Fruit fly (Drosophila melanogaster) whole organism, embryonic: Measurements from ENCODE around the gene CG42540.

Source experiments
- C15 ChIP-seq: fragments of 200-800 bp; sonication (Bioruptor generic); IDR thresholded peaks from 3 replicates; pipeline ENCODE4 v1.3.6; 2022; ENCODE audit warnings: missing biosample characterization, missing genetic modification characterization
- CG10147 ChIP-seq: fragments of 200-800 bp; sonication (Bioruptor generic); optimal IDR thresholded peaks from 2 replicates; lab custom pipeline; 2019; ENCODE audit warnings: missing biosample characterization, mild to moderate bottlenecking, missing genetic modification characterization, moderate library complexity
- CG10267 ChIP-seq: fragments of 200-800 bp; sonication (Bioruptor generic); optimal IDR thresholded peaks from 2 replicates; lab custom pipeline; 2018; ENCODE audit warnings: missing biosample characterization, mild to moderate bottlenecking, missing genetic modification characterization, moderate library complexity
- CG10274 ChIP-seq: fragments of 200-800 bp; sonication (Bioruptor generic); optimal IDR thresholded peaks from 3 replicates; lab custom pipeline; 2017; ENCODE audit warnings: missing biosample characterization, mild to moderate bottlenecking, missing genetic modification characterization
- CG1233 ChIP-seq: fragments of 200-800 bp; sonication (Bioruptor generic); optimal IDR thresholded peaks from 4 replicates; lab custom pipeline; 2018; ENCODE audit warnings: missing biosample characterization, mild to moderate bottlenecking, missing genetic modification characterization
- CG15269 ChIP-seq: fragments of 200-800 bp; sonication (Bioruptor generic); optimal IDR thresholded peaks from 2 replicates; lab custom pipeline; 2018; ENCODE audit warnings: missing biosample characterization, mild to moderate bottlenecking, missing genetic modification characterization, moderate library complexity
- CG18011 ChIP-seq: fragments of 200-800 bp; sonication (Bioruptor generic); optimal IDR thresholded peaks from 2 replicates; lab custom pipeline; 2017; ENCODE audit warnings: missing biosample characterization, missing genetic modification characterization, mild to moderate bottlenecking, moderate library complexity, missing genotype
- CG31224 ChIP-seq: fragments of 200-800 bp; sonication (Bioruptor generic); IDR thresholded peaks from 2 replicates; pipeline ENCODE4 v1.3.6; 2022; ENCODE audit warnings: missing biosample characterization, missing genetic modification characterization
- CG31365 ChIP-seq: fragments of 200-800 bp; sonication (Bioruptor generic); optimal IDR thresholded peaks from 2 replicates; lab custom pipeline; 2018; ENCODE audit warnings: missing biosample characterization, mild to moderate bottlenecking, missing genetic modification characterization
- CG3726 ChIP-seq: fragments of 200-800 bp; sonication (Bioruptor generic); IDR thresholded peaks from 3 replicates; pipeline ENCODE4, ENCODE4 v1.3.6; 2022; ENCODE audit warnings: missing biosample characterization, missing genetic modification characterization
- CG7987 ChIP-seq: fragments of 200-800 bp; sonication (Bioruptor generic); optimal IDR thresholded peaks from 2 replicates; lab custom pipeline; 2018; ENCODE audit warnings: missing biosample characterization, mild to moderate bottlenecking, missing genetic modification characterization, moderate library complexity
- CG8944 ChIP-seq: fragments of 200-800 bp; sonication (Bioruptor generic); optimal IDR thresholded peaks from 3 replicates; lab custom pipeline; 2016; ENCODE audit warnings: missing biosample characterization, missing genetic modification characterization
- CG9797 ChIP-seq: fragments of 200-800 bp; sonication (Bioruptor generic); optimal IDR thresholded peaks from 3 replicates; lab custom pipeline; 2018; ENCODE audit warnings: missing biosample characterization, mild to moderate bottlenecking, missing genetic modification characterization
- CG9876 ChIP-seq: fragments of 200-800 bp; sonication (Bioruptor generic); optimal IDR thresholded peaks from 2 replicates; lab custom pipeline; 2016; ENCODE audit warnings: missing biosample characterization, missing genetic modification characterization
- Doc2 ChIP-seq: fragments of 200-800 bp; sonication (Bioruptor generic); IDR thresholded peaks from 2 replicates; pipeline ENCODE4 v1.3.6; 2022; ENCODE audit warnings: missing biosample characterization, missing genetic modification characterization
- Ets65A ChIP-seq: fragments of 200-800 bp; sonication (Bioruptor generic); peaks from one replicate; lab custom pipeline; 2016; ENCODE audit warnings: missing biosample characterization, missing genetic modification characterization
- Gsc ChIP-seq: fragments of 200-800 bp; sonication (Bioruptor generic); IDR thresholded peaks from 2 replicates; pipeline ENCODE4 v1.3.6; 2022; ENCODE audit warnings: missing biosample characterization, missing genetic modification characterization
- HLH54F ChIP-seq: fragments of 200-800 bp; sonication (Bioruptor generic); optimal IDR thresholded peaks from 3 replicates; lab custom pipeline; 2016; ENCODE audit warnings: missing biosample characterization, missing genetic modification characterization
- NK7.1 ChIP-seq: fragments of 200-800 bp; sonication (Bioruptor generic); optimal IDR thresholded peaks from 3 replicates; lab custom pipeline; 2016; ENCODE audit warnings: missing biosample characterization, missing genetic modification characterization
- PHDP ChIP-seq: fragments of 200-800 bp; sonication (Bioruptor generic); optimal IDR thresholded peaks from 3 replicates; lab custom pipeline; 2018; ENCODE audit warnings: missing biosample characterization, mild to moderate bottlenecking, missing genetic modification characterization, moderate library complexity
- Sox100B ChIP-seq: fragments of 200-800 bp; sonication (Bioruptor generic); optimal IDR thresholded peaks from 3 replicates; lab custom pipeline; 2018; ENCODE audit warnings: missing biosample characterization, mild to moderate bottlenecking, missing genetic modification characterization
- Sox102F ChIP-seq: fragments of 200-800 bp; sonication (Bioruptor generic); optimal IDR thresholded peaks from 2 replicates; lab custom pipeline; 2018; ENCODE audit warnings: missing biosample characterization, mild to moderate bottlenecking, missing genetic modification characterization, moderate library complexity
- ac ChIP-seq: fragments of 200-800 bp; sonication (Bioruptor generic); optimal IDR thresholded peaks from 3 replicates; lab custom pipeline; 2017; ENCODE audit warnings: missing biosample characterization, mild to moderate bottlenecking, missing genetic modification characterization
- ase ChIP-seq: fragments of 200-800 bp; sonication (Bioruptor generic); IDR thresholded peaks from 3 replicates; pipeline ENCODE4 v1.3.6; 2022; ENCODE audit warnings: missing biosample characterization, missing genetic modification characterization
- az2 ChIP-seq: fragments of 200-800 bp; sonication (Bioruptor generic); optimal IDR thresholded peaks from 3 replicates; lab custom pipeline; 2016; ENCODE audit warnings: missing biosample characterization, missing genetic modification characterization
- bcd ChIP-seq: fragments of 200-800 bp; sonication (Bioruptor generic); optimal IDR thresholded peaks from 2 replicates; lab custom pipeline; 2017; ENCODE audit warnings: missing biosample characterization, mild to moderate bottlenecking, missing genetic modification characterization
- bowl ChIP-seq: fragments of 200-800 bp; sonication (Bioruptor generic); IDR thresholded peaks from 2 replicates; pipeline ENCODE4 v1.3.6; 2022; ENCODE audit warnings: missing biosample characterization, missing genetic modification characterization
- cg ChIP-seq: fragments of 200-800 bp; sonication (Bioruptor generic); optimal IDR thresholded peaks from 3 replicates; lab custom pipeline; 2019; ENCODE audit warnings: missing biosample characterization, mild to moderate bottlenecking, missing genetic modification characterization, moderate library complexity
- crol ChIP-seq: fragments of 200-800 bp; sonication (Bioruptor generic); IDR thresholded peaks from 2 replicates; pipeline ENCODE4 v1.3.6; 2022; ENCODE audit warnings: missing biosample characterization, missing genetic modification characterization
- da ChIP-seq: fragments of 200-800 bp; sonication (Bioruptor generic); optimal IDR thresholded peaks from 2 replicates; lab custom pipeline; 2016; ENCODE audit warnings: missing biosample characterization, missing genetic modification characterization
- dimm ChIP-seq: fragments of 200-800 bp; sonication (Bioruptor generic); IDR thresholded peaks from 2 replicates; pipeline ENCODE4 v1.3.6; 2022; ENCODE audit warnings: missing biosample characterization, missing genetic modification characterization
- emc ChIP-seq: fragments of 200-800 bp; sonication (Bioruptor generic); optimal IDR thresholded peaks from 2 replicates; lab custom pipeline; 2016; ENCODE audit warnings: missing biosample characterization, missing genetic modification characterization
- fd96Cb ChIP-seq: fragments of 200-800 bp; sonication (Bioruptor generic); optimal IDR thresholded peaks from 2 replicates; lab custom pipeline; 2018; ENCODE audit warnings: missing biosample characterization, mild to moderate bottlenecking, missing genetic modification characterization, moderate library complexity
- fru ChIP-seq: fragments of >200 bp; optimal IDR thresholded peaks from 2 replicates; lab custom pipeline; 2017
- fu2 ChIP-seq: fragments of 200-800 bp; sonication (Bioruptor generic); optimal IDR thresholded peaks from 2 replicates; lab custom pipeline; 2016; ENCODE audit warnings: missing biosample characterization, missing genetic modification characterization
- gem ChIP-seq: fragments of 200-800 bp; sonication (Bioruptor generic); optimal IDR thresholded peaks from 2 replicates; lab custom pipeline; 2019; ENCODE audit warnings: missing biosample characterization, mild to moderate bottlenecking, missing genetic modification characterization, moderate library complexity
- ham ChIP-seq: fragments of 200-800 bp; sonication (Bioruptor generic); IDR thresholded peaks from 2 replicates; pipeline ENCODE4 v1.3.6; 2022; ENCODE audit warnings: missing biosample characterization, missing genetic modification characterization
- ind ChIP-seq: fragments of 200-800 bp; sonication (Bioruptor generic); optimal IDR thresholded peaks from 3 replicates; lab custom pipeline; 2016; ENCODE audit warnings: missing biosample characterization, missing genetic modification characterization
- lilli ChIP-seq: fragments of 200-800 bp; sonication (Bioruptor generic); optimal IDR thresholded peaks from 3 replicates; lab custom pipeline; 2016; ENCODE audit warnings: missing biosample characterization, missing genetic modification characterization
- nau ChIP-seq: fragments of 200-800 bp; sonication (Bioruptor generic); optimal IDR thresholded peaks from 3 replicates; lab custom pipeline; 2017; ENCODE audit warnings: missing biosample characterization, mild to moderate bottlenecking, missing genetic modification characterization, missing genetic modification reagents
- p53 ChIP-seq: fragments of 200-800 bp; sonication (Bioruptor generic); optimal IDR thresholded peaks from 2 replicates; lab custom pipeline; 2016; ENCODE audit warnings: missing biosample characterization, missing genetic modification characterization
- pum ChIP-seq: fragments of 200-800 bp; sonication (Bioruptor generic); optimal IDR thresholded peaks from 2 replicates; lab custom pipeline; 2016; ENCODE audit warnings: missing biosample characterization, missing genetic modification characterization
- sc ChIP-seq, 3 experiments: fragments of >200 bp in 2 of 3; fragments of 200-800 bp in 1 of 3; sonication (Bioruptor generic) in 1 of 3; optimal IDR thresholded peaks; 2 replicates in 2 of 3; 3 replicates in 1 of 3; lab custom pipeline; 2017; ENCODE audit warnings: mild to moderate bottlenecking in 1 of 3, missing biosample characterization in 1 of 3, missing genetic modification characterization in 1 of 3, missing genetic modification reagents in 1 of 3
- scrt ChIP-seq: fragments of 200-800 bp; sonication (Bioruptor generic); optimal IDR thresholded peaks from 2 replicates; lab custom pipeline; 2018; ENCODE audit warnings: missing biosample characterization, mild to moderate bottlenecking, missing genetic modification characterization, moderate library complexity
- shn ChIP-seq: fragments of 200-800 bp; sonication (Bioruptor generic); optimal IDR thresholded peaks from 3 replicates; lab custom pipeline; 2016; ENCODE audit warnings: missing biosample characterization, missing genetic modification characterization
- stc ChIP-seq: fragments of 200-800 bp; sonication (Bioruptor generic); IDR thresholded peaks from 2 replicates; pipeline ENCODE4 v1.3.6; 2022; ENCODE audit warnings: missing biosample characterization, missing genetic modification characterization
- tna ChIP-seq: fragments of 200-800 bp; sonication (Bioruptor generic); IDR thresholded peaks from 2 replicates; pipeline ENCODE4 v1.3.6; 2022; ENCODE audit warnings: missing biosample characterization, missing genetic modification characterization; ENCODE audit not compliant: partially characterized antibody
- tup ChIP-seq: fragments of 200-800 bp; sonication (Bioruptor generic); optimal IDR thresholded peaks from 2 replicates; lab custom pipeline; 2016; ENCODE audit warnings: missing biosample characterization, mild to moderate bottlenecking, missing genetic modification characterization, moderate library complexity
- vnd ChIP-seq: fragments of 200-800 bp; sonication (Bioruptor generic); IDR thresholded peaks from 3 replicates; pipeline ENCODE4 v1.3.6; 2022; ENCODE audit warnings: missing biosample characterization, missing genetic modification characterization; ENCODE audit not compliant: partially characterized antibody

Gene CG42540

dm6 chr3L:4624371-4625154 lies 68.7 kb downstream of the CG42540 start (continued):
- TF ChIP-seq CG10267 (tag; lab: Kevin White, UChicago) (peak; percentile 83), pum (peak; percentile 84), dimm (GFP tag; lab: Robert Waterston, UW) (peak; percentile 45; the same call in 1 of the 2 replicates), CG7987 (peak; percentile 45), fru (lab: Kevin White, UChicago) (no peak), ase (peak; percentile 77; the same call in 2 of the 3 replicates), crol (GFP tag; lab: Robert Waterston, UW) (peak; percentile 76), fd96Cb (tag; lab: Kevin White, UChicago) (peak; percentile 92), scrt (GFP tag; lab: Kevin White, UChicago) (peak; percentile 68), p53 (peak; percentile 28), CG31224 (GFP tag; lab: Robert Waterston, UW) (peak; percentile 71), CG1233 (peak; percentile 82), C15 (peak; percentile 73; the same call in 2 of the 3 replicates), az2 (peak; percentile 90), ind (GFP tag; lab: Kevin White, UChicago) (peak; percentile 90), NK7.1 (GFP tag; lab: Kevin White, UChicago) (peak; percentile 86), da (GFP tag; lab: Kevin White, UChicago) (peak; percentile 32), bowl (GFP tag; lab: Robert Waterston, UW) (peak; percentile 63; the same call in 1 of the 2 replicates), vnd (GFP tag; lab: Robert Waterston, UW) (no peak), CG8944 (GFP tag; lab: Kevin White, UChicago) (peak; percentile 84), Doc2 (GFP tag; lab: Robert Waterston, UW) (peak; percentile 56; the same call in 1 of the 2 replicates), fu2 (GFP tag; lab: Kevin White, UChicago) (peak; percentile 79), sc (optimal IDR thresholded peaks at IDR 0.05; lab: Kevin White, UChicago) (no peak), sc (GFP tag; optimal IDR thresholded peaks at IDR 0.05; lab: Kevin White, UChicago) (peak; percentile 75), CG15269 (tag; lab: Kevin White, UChicago) (peak; percentile 91), Sox102F (peak; percentile 93), ac (GFP tag; lab: Kevin White, UChicago) (peak; percentile 69), tna (GFP tag; lab: Robert Waterston, UW) (no peak), cg (GFP tag; lab: Kevin White, UChicago) (no peak), Ets65A (GFP tag; lab: Kevin White, UChicago) (peak; percentile 99), shn (peak; percentile 92), stc (peak; percentile 83), Gsc (no peak; the same call in 1 of the 2 replicates), nau (GFP tag; lab: Kevin White, UChicago) (peak; percentile 82), gem (tag; lab: Kevin White, UChicago) (peak; percentile 90), CG9797 (no peak), ham (no peak; the same call in 1 of the 2 replicates), tup (GFP tag; lab: Kevin White, UChicago) (peak; percentile 58), CG10147 (GFP tag; lab: Kevin White, UChicago) (peak; percentile 85), bcd (peak; percentile 90), CG18011 (GFP tag; lab: Kevin White, UChicago) (peak; percentile 66), PHDP (peak; percentile 91), Sox100B (peak; percentile 91), CG9876 (peak; percentile 68), CG31365 (tag; lab: Kevin White, UChicago) (peak; percentile 54), lilli (GFP tag; lab: Kevin White, UChicago) (peak; percentile 91), emc (GFP tag; lab: Kevin White, UChicago) (peak; percentile 65), HLH54F (GFP tag; lab: Kevin White, UChicago) (peak; percentile 74), CG3726 (GFP tag; lab: Robert Waterston, UW) (peak; percentile 72; the same call in 2 of the 3 replicates), CG10274 (GFP tag; lab: Kevin White, UChicago) (peak; percentile 69)
